Worm (Caenorhabditis elegans): Measurements from ENCODE around the gene F09E5.16.

F09E5.16 gene

DNA sequence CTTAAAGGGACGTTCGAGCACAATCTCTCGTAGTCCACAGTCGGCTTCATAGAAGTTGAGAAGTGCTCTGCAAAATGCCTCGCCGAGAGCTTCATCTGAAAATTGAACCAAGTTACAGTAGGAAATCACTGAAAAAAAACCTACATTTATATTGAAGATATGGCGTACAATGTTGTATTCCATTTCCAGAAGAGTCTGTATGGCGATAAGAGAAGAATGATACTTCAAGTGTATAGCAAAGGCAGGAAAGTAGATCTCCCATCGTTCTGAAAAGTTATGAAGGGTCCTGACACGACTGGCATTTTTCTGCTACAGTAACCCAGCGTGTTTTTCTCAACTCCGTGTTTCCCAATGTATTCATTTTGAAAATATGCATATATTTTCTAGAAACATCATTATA is 18.7 kb upstream of the F09E5.16 start:
- TF ChIP-seq ceh-13 (GFP tag; optimal IDR thresholded peaks at IDR 0.05) (no peak), ama-1 (optimal IDR thresholded peaks at IDR 0.05) (no peak), tbx-37 (GFP tag; conservative IDR thresholded peaks at IDR 0.05) (no peak), hnd-1 (tag; optimal IDR thresholded peaks at IDR 0.05) (no peak), pes-1 (GFP tag; IDR thresholded peaks at IDR 0.05) (no peak), B0310.2 (tag; optimal IDR thresholded peaks at IDR 0.05) (no peak), hmg-4 (GFP tag; optimal IDR thresholded peaks at IDR 0.05) (no peak), F13C5.2 (tag; optimal IDR thresholded peaks at IDR 0.05) (no peak), sea-1 (GFP tag; conservative IDR thresholded peaks at IDR 0.05) (no peak), flt-1 (GFP tag; IDR thresholded peaks at IDR 0.05) (no peak), ets-7 (tag; optimal IDR thresholded peaks at IDR 0.05) (no peak), tra-4 (tag; optimal IDR thresholded peaks at IDR 0.05) (no peak), scrt-1 (GFP tag; IDR thresholded peaks at IDR 0.05) (no peak), aly-1 (tag; optimal IDR thresholded peaks at IDR 0.05) (no peak), ceh-36 (tag; optimal IDR thresholded peaks at IDR 0.05) (no peak), hmbx-1 (tag; optimal IDR thresholded peaks at IDR 0.05) (no peak), tbx-11 (GFP tag; IDR thresholded peaks at IDR 0.05) (no peak)

DNA sequence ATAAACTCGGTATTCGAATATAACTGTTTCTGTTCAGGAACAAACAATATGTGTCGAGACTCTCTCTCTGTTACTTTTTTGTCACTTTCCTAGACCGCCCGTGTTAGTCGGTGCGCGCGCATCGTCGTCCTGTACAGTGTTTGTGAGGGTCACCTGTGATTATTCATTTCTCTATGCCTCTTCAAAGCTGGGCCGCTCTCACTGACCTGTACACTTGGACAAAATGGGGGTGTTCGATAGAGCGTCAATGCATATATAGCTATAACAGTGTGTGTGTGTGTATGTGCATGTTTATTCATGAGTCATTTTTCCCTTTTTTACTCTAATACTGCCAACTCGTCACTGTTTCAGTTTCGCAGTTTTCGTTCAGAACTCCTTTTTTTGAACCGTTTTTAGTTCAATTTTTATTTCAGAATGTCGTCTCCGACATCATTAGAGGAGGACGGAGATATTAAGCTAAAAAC is 14.1 kb upstream of the F09E5.16 start, which contains the start of gene pkc-3:
TSS of gene pkc-3 (plus strand) at position 414 of the 464 bp plus-strand sequence.
- no peak for TF ChIP-seq scrt-1 (GFP tag; IDR thresholded peaks at IDR 0.05)
- TF ChIP-seq hmg-4 (GFP tag; optimal IDR thresholded peaks at IDR 0.05), result peak; percentile 41

DNA sequence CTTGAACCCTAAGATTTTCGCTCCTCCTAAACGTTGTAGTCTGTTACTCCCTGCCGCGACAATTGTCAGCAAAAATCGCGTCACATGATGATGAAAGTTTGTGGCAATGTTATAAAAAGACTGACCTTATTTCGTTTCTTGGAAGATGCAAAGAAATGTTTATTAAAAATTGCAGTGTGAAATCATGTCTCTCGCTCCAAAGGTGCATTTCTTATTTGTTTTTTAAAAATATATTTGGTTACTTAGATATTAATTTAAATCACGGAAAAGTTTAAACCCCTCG is 12.6 kb upstream of the F09E5.16 start:
- TF ChIP-seq flt-1 (GFP tag; IDR thresholded peaks at IDR 0.05), result no peak
- no peak for TF ChIP-seq ama-1 (optimal IDR thresholded peaks at IDR 0.05)
- no peak for TF ChIP-seq hmbx-1 (tag; optimal IDR thresholded peaks at IDR 0.05)
- TF ChIP-seq B0310.2 (tag; optimal IDR thresholded peaks at IDR 0.05), result no peak
- TF ChIP-seq tbx-37 (GFP tag; conservative IDR thresholded peaks at IDR 0.05), result no peak
- no peak for TF ChIP-seq pes-1 (GFP tag; IDR thresholded peaks at IDR 0.05)
- TF ChIP-seq sea-1 (GFP tag; conservative IDR thresholded peaks at IDR 0.05), result no peak
- TF ChIP-seq tra-4 (tag; optimal IDR thresholded peaks at IDR 0.05), result no peak
- TF ChIP-seq ets-7 (tag; optimal IDR thresholded peaks at IDR 0.05), result no peak
- TF ChIP-seq F13C5.2 (tag; optimal IDR thresholded peaks at IDR 0.05), result no peak
- TF ChIP-seq hnd-1 (tag; optimal IDR thresholded peaks at IDR 0.05), result no peak
- no peak for TF ChIP-seq scrt-1 (GFP tag; IDR thresholded peaks at IDR 0.05)

DNA sequence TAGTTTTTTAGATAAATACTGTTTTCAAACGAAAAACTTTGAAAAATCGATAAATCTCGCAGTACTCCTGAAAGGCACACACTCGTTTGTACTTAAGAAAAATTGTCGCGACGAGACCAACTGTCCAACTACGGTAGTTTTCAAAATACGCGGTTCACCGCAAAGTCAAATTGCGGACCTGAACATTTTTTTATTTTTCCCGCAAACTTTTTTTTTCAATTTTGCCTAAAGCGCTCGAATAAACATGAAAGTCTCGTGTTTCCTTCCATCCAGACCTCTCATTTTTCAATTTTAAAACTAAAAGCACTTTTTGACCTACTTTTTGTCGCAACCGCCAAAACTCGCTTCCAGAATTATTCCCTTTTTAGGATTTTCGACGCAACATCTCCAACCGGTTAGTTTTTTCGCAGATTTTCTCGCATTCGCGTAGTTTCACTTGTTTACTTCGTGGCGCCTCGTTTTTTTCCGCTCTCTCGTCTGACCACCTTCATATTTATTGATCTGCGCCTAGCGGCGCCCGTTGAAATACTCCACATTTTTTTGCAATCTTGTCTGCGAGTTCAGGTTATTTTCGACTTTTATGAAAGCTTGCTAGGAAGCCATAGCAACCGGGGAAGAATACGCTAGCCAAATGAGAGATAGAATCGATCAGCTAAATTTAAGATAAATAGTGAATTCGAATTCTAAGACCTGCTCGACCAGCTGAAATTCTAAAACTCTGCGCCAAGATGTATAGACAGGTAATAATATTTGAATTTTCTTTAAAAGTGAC is 12.1 kb upstream of the F09E5.16 start, which contains the start of gene prdx-2:
TSS of gene prdx-2 (plus strand) at position 729 of the 772 bp plus-strand sequence.
- TF ChIP-seq aly-1 (tag; optimal IDR thresholded peaks at IDR 0.05) (no peak), tbx-37 (GFP tag; conservative IDR thresholded peaks at IDR 0.05) (no peak), ets-7 (tag; optimal IDR thresholded peaks at IDR 0.05) (no peak), tbx-11 (GFP tag; IDR thresholded peaks at IDR 0.05) (no peak), scrt-1 (GFP tag; IDR thresholded peaks at IDR 0.05) (no peak), flt-1 (GFP tag; IDR thresholded peaks at IDR 0.05) (no peak), ceh-13 (GFP tag; optimal IDR thresholded peaks at IDR 0.05) (no peak), F13C5.2 (tag; optimal IDR thresholded peaks at IDR 0.05) (no peak)

DNA sequence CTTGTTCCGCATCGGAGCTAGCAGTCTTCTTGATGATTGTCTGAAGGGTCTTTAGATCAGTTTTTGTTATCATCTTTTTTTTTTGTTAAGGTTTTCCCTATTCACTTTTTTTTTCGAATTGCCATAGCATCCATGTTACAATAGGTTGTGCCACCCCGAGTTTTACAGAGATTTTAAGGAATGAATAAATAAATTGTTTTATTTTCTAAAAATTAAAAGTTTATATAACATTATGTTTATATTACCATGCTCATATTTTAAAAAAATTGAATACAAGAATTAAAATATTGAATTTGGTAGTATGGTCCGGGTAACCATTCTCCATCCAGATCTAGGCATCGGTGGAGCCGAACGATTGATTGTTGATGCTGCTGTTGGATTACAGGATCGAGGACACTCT is 9.4 kb upstream of the F09E5.16 start, which contains the start of gene algn-2:
TSS of gene algn-2 (plus strand) at position 301 of the 400 bp plus-strand sequence.
- TF ChIP-seq sea-1 (GFP tag; conservative IDR thresholded peaks at IDR 0.05) (no peak), hmbx-1 (tag; optimal IDR thresholded peaks at IDR 0.05) (no peak), tra-4 (tag; optimal IDR thresholded peaks at IDR 0.05) (no peak), ets-7 (tag; optimal IDR thresholded peaks at IDR 0.05) (no peak), ceh-13 (GFP tag; optimal IDR thresholded peaks at IDR 0.05) (no peak)

DNA sequence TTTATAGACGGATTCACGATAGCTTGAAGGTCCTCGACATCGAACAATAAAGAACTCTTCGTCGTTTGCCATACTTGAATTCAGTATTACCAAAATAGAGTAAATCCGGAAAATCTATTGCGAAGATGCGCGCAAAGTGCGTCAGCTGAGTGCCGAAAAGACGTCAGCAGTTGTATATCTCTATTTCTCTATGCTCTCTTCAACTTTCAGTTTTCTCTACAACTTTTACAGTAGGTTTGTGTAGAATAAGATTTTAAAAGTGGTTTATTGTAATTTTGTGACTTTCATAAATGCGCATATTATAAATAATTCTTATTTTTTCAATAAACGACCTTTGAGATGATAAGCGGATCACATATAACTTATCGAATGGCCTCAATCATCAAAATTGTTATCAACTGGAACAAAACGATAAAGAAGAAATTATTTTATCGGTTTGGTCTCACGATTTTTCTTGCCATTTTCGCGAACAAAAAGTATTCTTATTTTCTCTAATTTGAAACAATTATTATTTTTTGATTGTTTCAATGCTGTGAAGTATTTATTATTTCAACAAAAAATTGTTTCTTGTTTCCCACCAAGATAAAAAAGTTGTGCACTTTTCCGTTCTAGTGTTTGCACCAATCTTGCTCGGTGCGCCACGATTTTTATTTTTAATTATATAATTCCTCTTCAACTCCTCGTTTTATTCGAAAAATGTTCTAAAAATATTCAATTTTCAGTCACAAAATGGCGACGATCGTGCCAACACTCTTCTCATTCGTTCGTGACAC is 7.9 kb upstream of the F09E5.16 start, which contains the start of the genes agt-2 and F09E5.3:
TSS of gene agt-2 (minus strand) at position 553 of the 773 bp plus-strand sequence.
TSS of gene F09E5.3 (plus strand) at position 723 of the 773 bp plus-strand sequence.
- TF ChIP-seq hmg-4 (GFP tag; optimal IDR thresholded peaks at IDR 0.05) (peak; percentile 20), flt-1 (GFP tag; IDR thresholded peaks at IDR 0.05) (0 out of 2 replicates have a peak, but pooled peaks have one; percentile 54), ceh-36 (tag; optimal IDR thresholded peaks at IDR 0.05) (no peak), scrt-1 (GFP tag; IDR thresholded peaks at IDR 0.05) (no peak), F13C5.2 (tag; optimal IDR thresholded peaks at IDR 0.05) (peak; percentile 36), tbx-37 (GFP tag; conservative IDR thresholded peaks at IDR 0.05) (0 out of 2 replicates have a peak, but pooled peaks have one; percentile 27)

ce11 chrII:5370641-5371040 is 5.1 kb upstream of the F09E5.16 start, which contains the start of gene F09E5.12:
F09E5.12 (minus strand) TSS chrII:5370741.
- no peak for TF ChIP-seq tbx-11 (GFP tag; IDR thresholded peaks at IDR 0.05)
- TF ChIP-seq F13C5.2 (tag; optimal IDR thresholded peaks at IDR 0.05), result no peak
- no peak for TF ChIP-seq hnd-1 (tag; optimal IDR thresholded peaks at IDR 0.05)

DNA sequence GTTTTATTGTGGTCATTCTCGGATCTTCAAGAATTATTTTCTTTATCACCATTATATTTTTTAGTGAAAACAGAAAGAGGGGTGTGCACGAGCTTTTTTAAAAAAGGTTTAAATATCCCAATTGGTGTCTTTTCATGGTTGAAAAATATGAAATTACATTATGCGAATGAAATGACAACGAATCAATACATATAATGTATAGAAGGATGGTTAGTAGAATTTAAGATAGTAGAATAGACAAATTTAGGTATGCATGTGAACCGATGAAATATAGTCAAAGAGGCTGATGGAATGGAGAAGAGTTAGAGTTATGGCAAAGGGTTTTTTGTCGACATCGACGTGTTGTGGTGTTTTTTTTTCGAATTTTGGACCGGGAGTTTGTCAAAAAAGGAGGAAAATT is 1.0 kb downstream of the F09E5.16 start:
- TF ChIP-seq tbx-11 (GFP tag; IDR thresholded peaks at IDR 0.05) (no peak), aly-1 (tag; optimal IDR thresholded peaks at IDR 0.05) (no peak), scrt-1 (GFP tag; IDR thresholded peaks at IDR 0.05) (no peak), hnd-1 (tag; optimal IDR thresholded peaks at IDR 0.05) (no peak), hmbx-1 (tag; optimal IDR thresholded peaks at IDR 0.05) (no peak), hmg-4 (GFP tag; optimal IDR thresholded peaks at IDR 0.05) (no peak), B0310.2 (tag; optimal IDR thresholded peaks at IDR 0.05) (no peak), ceh-36 (tag; optimal IDR thresholded peaks at IDR 0.05) (no peak), pes-1 (GFP tag; IDR thresholded peaks at IDR 0.05) (no peak), ceh-13 (GFP tag; optimal IDR thresholded peaks at IDR 0.05) (no peak), F13C5.2 (tag; optimal IDR thresholded peaks at IDR 0.05) (no peak), ets-7 (tag; optimal IDR thresholded peaks at IDR 0.05) (no peak), sea-1 (GFP tag; conservative IDR thresholded peaks at IDR 0.05) (no peak), ama-1 (optimal IDR thresholded peaks at IDR 0.05) (no peak), tra-4 (tag; optimal IDR thresholded peaks at IDR 0.05) (no peak)

Data from whole organism, early embryonic.